Worm (Caenorhabditis elegans) whole organism, L3 larva: ENCODE measurements around the gene pqn-63.

ENCODE experiments used
- R02D3.7 ChIP-seq: fragments of 150-350 bp; optimal IDR thresholded peaks from 2 replicates; lab custom pipeline; 2014; ENCODE audit warnings: missing biosample characterization, missing genetic modification characterization
- aly-2 ChIP-seq: fragments of 150-350 bp; optimal IDR thresholded peaks from 2 replicates; lab custom pipeline; 2014; ENCODE audit warnings: missing biosample characterization, missing genetic modification characterization
- ceh-82 ChIP-seq: fragments of 150-350 bp; optimal IDR thresholded peaks from 2 replicates; lab custom pipeline; 2014; ENCODE audit warnings: missing biosample characterization, missing genetic modification characterization
- ceh-9 ChIP-seq: sonication (generic microtip); optimal IDR thresholded peaks from 2 replicates; lab custom pipeline; 2018; ENCODE audit warnings: missing biosample characterization, missing genetic modification characterization
- egl-27 ChIP-seq: sonication (generic microtip); optimal IDR thresholded peaks from 4 replicates; lab custom pipeline; 2017; ENCODE audit warnings: missing biosample characterization, missing genetic modification reagents, missing genetic modification characterization
- egl-5 ChIP-seq: fragments of 150-350 bp; optimal IDR thresholded peaks from 2 replicates; lab custom pipeline; 2017; ENCODE audit warnings: missing biosample characterization, missing genetic modification reagents, missing genetic modification characterization, inconsistent platforms
- elt-1 ChIP-seq: fragments of 150-350 bp; optimal IDR thresholded peaks from 2 replicates; lab custom pipeline; 2014; ENCODE audit warnings: missing biosample characterization, missing genetic modification characterization
- elt-2 ChIP-seq: sonication (generic microtip); optimal IDR thresholded peaks from 2 replicates; lab custom pipeline; 2016; ENCODE audit warnings: missing genetic modification reagents, mild to moderate bottlenecking, missing genetic modification characterization, missing compliant biosample characterization
- fkh-10 ChIP-seq: sonication (generic microtip); optimal IDR thresholded peaks from 2 replicates; lab custom pipeline; 2017; ENCODE audit warnings: missing biosample characterization, missing genetic modification reagents, missing genetic modification characterization
- fkh-2 ChIP-seq: fragments of 150-350 bp; optimal IDR thresholded peaks from 2 replicates; lab custom pipeline; 2014; ENCODE audit warnings: missing biosample characterization, missing genetic modification reagents, missing genetic modification characterization
- fos-1 ChIP-seq: fragments of 150-350 bp; optimal IDR thresholded peaks from 2 replicates; lab custom pipeline; 2014; ENCODE audit warnings: missing biosample characterization, missing genetic modification characterization
- hmg-11 ChIP-seq: sonication (generic microtip); optimal IDR thresholded peaks from 2 replicates; lab custom pipeline; 2016; ENCODE audit warnings: missing genetic modification characterization, missing compliant biosample characterization
- jun-1 ChIP-seq: fragments of 150-350 bp; optimal IDR thresholded peaks from 2 replicates; lab custom pipeline; 2014; ENCODE audit warnings: missing biosample characterization, missing genetic modification reagents, missing genetic modification characterization
- lin-15B ChIP-seq: fragments of 150-350 bp; optimal IDR thresholded peaks from 2 replicates; lab custom pipeline; 2014; ENCODE audit warnings: missing biosample characterization, missing genetic modification characterization
- lin-39 ChIP-seq: fragments of 150-350 bp; optimal IDR thresholded peaks from 2 replicates; lab custom pipeline; 2018; ENCODE audit warnings: missing biosample characterization, missing genetic modification reagents, missing genetic modification characterization
- lsy-12 ChIP-seq: sonication (generic microtip); optimal IDR thresholded peaks from 2 replicates; lab custom pipeline; 2016; ENCODE audit warnings: mild to moderate bottlenecking, missing genetic modification characterization, missing compliant biosample characterization
- mdl-1 ChIP-seq: fragments of 150-350 bp; optimal IDR thresholded peaks from 2 replicates; lab custom pipeline; 2014; ENCODE audit warnings: missing biosample characterization, missing genetic modification characterization
- nfya-1 ChIP-seq: sonication (generic microtip); optimal IDR thresholded peaks from 2 replicates; lab custom pipeline; 2017; ENCODE audit warnings: missing genetic modification characterization, mild to moderate bottlenecking, missing compliant biosample characterization, antibody characterized with exemption, moderate library complexity; ENCODE audit not compliant: insufficient read depth
- nhr-11 ChIP-seq: fragments of 150-350 bp; optimal IDR thresholded peaks from 2 replicates; lab custom pipeline; 2014; ENCODE audit warnings: missing biosample characterization, missing genetic modification characterization
- nhr-12 ChIP-seq: fragments of 150-350 bp; optimal IDR thresholded peaks from 2 replicates; lab custom pipeline; 2014; ENCODE audit warnings: missing biosample characterization, missing genetic modification characterization
- nhr-23 ChIP-seq: fragments of 150-350 bp; optimal IDR thresholded peaks from 2 replicates; lab custom pipeline; 2014; ENCODE audit warnings: missing biosample characterization, missing genetic modification reagents, missing genetic modification characterization
- nhr-237 ChIP-seq: fragments of 150-350 bp; optimal IDR thresholded peaks from 2 replicates; lab custom pipeline; 2014; ENCODE audit warnings: missing biosample characterization, missing genetic modification characterization
- nhr-25 ChIP-seq: sonication (generic microtip); optimal IDR thresholded peaks from 2 replicates; lab custom pipeline; 2017; ENCODE audit warnings: missing biosample characterization, missing genetic modification characterization
- nhr-43 ChIP-seq: sonication (generic microtip); optimal IDR thresholded peaks from 2 replicates; lab custom pipeline; 2016; ENCODE audit warnings: mild to moderate bottlenecking, missing genetic modification characterization, missing compliant biosample characterization; ENCODE audit not compliant: poor library complexity, severe bottlenecking
- nhr-67 ChIP-seq: fragments of 150-350 bp; optimal IDR thresholded peaks from 2 replicates; lab custom pipeline; 2014; ENCODE audit warnings: missing biosample characterization, missing genetic modification characterization
- nhr-76 ChIP-seq: fragments of 150-350 bp; sonication (generic microtip); optimal IDR thresholded peaks from 5 replicates; lab custom pipeline; 2014; ENCODE audit warnings: missing biosample characterization, missing genetic modification characterization
- pha-4 ChIP-seq: fragments of 150-350 bp; optimal IDR thresholded peaks from 2 replicates; lab custom pipeline; 2014; ENCODE audit warnings: missing biosample characterization, missing genetic modification reagents, missing genetic modification characterization
- skn-1 ChIP-seq: fragments of 150-350 bp; optimal IDR thresholded peaks from 2 replicates; lab custom pipeline; 2014; ENCODE audit warnings: missing biosample characterization, missing genetic modification characterization
- tbx-2 ChIP-seq: sonication (generic microtip); optimal IDR thresholded peaks from 2 replicates; lab custom pipeline; 2016; ENCODE audit warnings: mild to moderate bottlenecking, missing genetic modification characterization, missing compliant biosample characterization
- unc-39 ChIP-seq: sonication (generic microtip); optimal IDR thresholded peaks from 4 replicates; lab custom pipeline; 2017; ENCODE audit warnings: missing biosample characterization, missing genetic modification characterization
- unc-62 ChIP-seq: fragments of 150-350 bp; sonication (generic microtip); optimal IDR thresholded peaks from 4 replicates; lab custom pipeline; 2014; ENCODE audit warnings: missing biosample characterization, missing genetic modification reagents, missing genetic modification characterization
- ztf-4 ChIP-seq: fragments of 150-350 bp; optimal IDR thresholded peaks from 2 replicates; lab custom pipeline; 2014; ENCODE audit warnings: missing biosample characterization, missing genetic modification characterization

The pqn-63 gene

ce11 chrV:9619850-9620249 is 4.0 kb downstream of the pqn-63 start, which contains the start of gene idpc-6:
Gene idpc-6, plus strand, starts transcription at chrV:9620150.
- TF ChIP-seq nfya-1 = no peak
- TF ChIP-seq egl-27 (tag; lab: Kevin White, UChicago) = no peak
- TF ChIP-seq R02D3.7 = no peak

DNA sequence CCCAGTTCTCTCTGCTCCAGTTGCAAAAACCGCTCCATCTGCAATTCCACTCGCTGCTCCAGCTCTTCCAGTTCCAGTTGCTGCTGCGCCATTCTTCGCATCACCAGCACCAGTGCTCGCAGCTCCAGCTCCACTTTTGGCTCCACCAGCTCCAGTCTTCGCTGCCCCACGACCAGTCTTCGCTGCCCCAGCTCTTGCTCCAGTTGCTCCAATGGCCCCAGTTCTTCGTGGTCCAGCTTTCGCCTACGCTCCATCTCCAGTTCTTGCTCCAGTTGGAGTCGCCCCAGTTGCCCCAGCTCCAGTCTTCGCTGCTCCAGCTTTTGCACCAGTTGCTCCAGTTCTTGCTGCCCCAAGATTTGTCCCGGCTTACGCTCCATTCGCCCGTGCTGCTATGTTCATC is 4.6 kb downstream of the pqn-63 start:
- TF ChIP-seq mdl-1 (tag; lab: Kevin White, UChicago) = no peak
- TF ChIP-seq nhr-12 (tag; lab: Kevin White, UChicago) = no peak
- TF ChIP-seq tbx-2 (tag; lab: Kevin White, UChicago) = no peak
- TF ChIP-seq fkh-10 (GFP tag; lab: Kevin White, UChicago) = no peak
- no peak for TF ChIP-seq nhr-237 (tag; lab: Kevin White, UChicago)
- TF ChIP-seq hmg-11 (tag; lab: Kevin White, UChicago) = no peak
- TF ChIP-seq fos-1 (tag; lab: Kevin White, UChicago) = no peak
- no peak for TF ChIP-seq ceh-9
- no peak for TF ChIP-seq ceh-82 (tag; lab: Kevin White, UChicago)
- TF ChIP-seq elt-1 (tag; lab: Kevin White, UChicago) = no peak
- TF ChIP-seq fkh-2 = no peak
- no peak for TF ChIP-seq egl-5 (tag; lab: Kevin White, UChicago)
- TF ChIP-seq nhr-11 (tag; lab: Kevin White, UChicago) = no peak
- no peak for TF ChIP-seq elt-2 (tag; lab: Kevin White, UChicago)
- TF ChIP-seq nhr-67 (tag; lab: Kevin White, UChicago) = no peak
- TF ChIP-seq skn-1 (tag; lab: Kevin White, UChicago) = no peak
- no peak for TF ChIP-seq lsy-12 (tag; lab: Kevin White, UChicago)

ce11 chrV:9621437-9621836 is 5.6 kb downstream of the pqn-63 start:
- TF ChIP-seq pha-4 (tag; lab: Kevin White, UChicago) (peak; percentile 51), lin-15B (tag; lab: Kevin White, UChicago) (no peak)
- TF ChIP-seq, all 47 proteins: peak for 1

- TF ChIP-seq nhr-23 (tag; lab: Kevin White, UChicago) = no peak
Observed at ce11 chrV:9622834-9623233, 7.0 kb downstream of the pqn-63 start, which contains the start of gene idpc-5. Gene idpc-5, minus strand, starts transcription at chrV:9622934.

DNA sequence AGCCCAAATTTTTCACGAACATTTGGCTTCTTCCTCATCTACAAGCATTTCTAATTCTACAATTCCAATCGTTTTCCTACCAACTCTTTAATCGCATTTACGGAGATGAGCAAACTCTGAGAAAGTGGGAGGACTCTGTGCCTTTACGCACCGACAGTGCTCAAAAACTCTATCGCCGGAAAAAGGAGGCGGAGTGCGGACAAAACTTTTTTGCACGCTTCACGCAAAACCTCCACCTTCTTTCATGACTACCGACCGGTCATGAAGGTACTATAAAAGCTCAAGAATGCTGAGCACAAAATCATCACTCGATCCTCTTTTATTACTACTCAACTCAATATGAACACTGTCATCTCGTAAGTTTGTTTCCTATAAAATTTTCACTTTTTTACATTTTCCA is 9.3 kb downstream of the pqn-63 start, which contains the start of gene idpc-4:
Gene idpc-4, plus strand, starts transcription at position 301 of the 400 bp plus-strand sequence.
- TF ChIP-seq nhr-67 (tag; lab: Kevin White, UChicago) (no peak), hmg-11 (tag; lab: Kevin White, UChicago) (no peak), tbx-2 (tag; lab: Kevin White, UChicago) (no peak), egl-5 (tag; lab: Kevin White, UChicago) (no peak), lin-39 (tag; lab: Kevin White, UChicago) (no peak), nhr-25 (tag; lab: Kevin White, UChicago) (no peak), unc-62 (GFP tag; lab: Kevin White, UChicago) (no peak), elt-1 (tag; lab: Kevin White, UChicago) (no peak), ceh-9 (no peak), jun-1 (tag; lab: Kevin White, UChicago) (no peak), nhr-43 (no peak), unc-39 (no peak), nfya-1 (no peak), pha-4 (tag; lab: Kevin White, UChicago) (no peak), nhr-76 (tag; lab: Kevin White, UChicago) (no peak), fkh-10 (GFP tag; lab: Kevin White, UChicago) (no peak), nhr-11 (tag; lab: Kevin White, UChicago) (no peak), elt-2 (tag; lab: Kevin White, UChicago) (no peak)
- TF ChIP-seq, all 47 proteins: peak for 0

DNA sequence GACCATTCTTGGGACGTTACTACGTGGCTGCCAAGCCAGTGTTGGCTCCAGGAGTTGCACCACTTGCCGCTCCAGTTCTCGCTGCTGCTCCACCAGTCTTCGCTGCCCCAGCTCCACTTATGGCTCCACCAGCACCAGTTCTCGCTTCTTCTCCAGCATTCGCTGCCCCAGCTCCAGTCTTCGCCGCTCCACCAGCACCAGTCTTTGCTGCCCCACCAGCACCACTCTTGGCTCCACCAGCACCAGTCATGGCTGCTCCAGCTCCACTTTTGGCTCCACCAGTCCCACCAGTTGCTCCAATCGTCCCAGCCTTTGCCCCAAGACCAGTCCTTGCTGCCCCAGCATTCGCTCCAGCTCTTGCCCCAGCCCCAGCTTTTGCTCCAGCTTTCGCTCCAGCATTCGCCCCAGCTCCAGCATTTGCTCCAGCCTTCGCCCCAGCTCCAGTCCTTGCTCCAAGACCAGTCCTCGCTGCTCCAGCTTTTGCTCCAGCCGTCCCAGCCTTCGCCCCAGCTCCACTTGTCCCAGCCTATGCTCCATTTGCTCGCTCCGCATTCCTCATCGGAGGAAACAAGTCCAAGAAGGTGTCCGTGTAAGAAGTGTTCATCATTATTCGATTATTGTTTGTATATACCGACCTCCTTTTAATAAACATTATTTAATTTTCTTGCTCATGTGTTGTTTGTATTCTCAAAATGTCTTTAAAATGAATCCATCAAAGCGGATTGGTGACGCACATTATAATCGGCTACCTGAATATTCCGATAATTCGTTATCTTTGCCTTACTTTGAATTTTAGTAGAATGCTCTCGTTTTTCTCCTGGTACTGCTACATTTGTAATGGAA is 10.0 kb downstream of the pqn-63 start, which contains the start of gene T06E4.7:
Gene T06E4.7, plus strand, starts transcription at position 793 of the 843 bp plus-strand sequence.
- TF ChIP-seq aly-2 (tag; lab: Kevin White, UChicago) = no peak
- TF ChIP-seq mdl-1 (tag; lab: Kevin White, UChicago) = no peak
- no peak for TF ChIP-seq nhr-43
- TF ChIP-seq nhr-23 (tag; lab: Kevin White, UChicago) = no peak
- TF ChIP-seq pha-4 (tag; lab: Kevin White, UChicago) = no peak
- no peak for TF ChIP-seq lin-39 (tag; lab: Kevin White, UChicago)
- TF ChIP-seq unc-62 (GFP tag; lab: Kevin White, UChicago) = no peak
- TF ChIP-seq ztf-4 (tag; lab: Kevin White, UChicago) = no peak
- no peak for TF ChIP-seq egl-27 (tag; lab: Kevin White, UChicago)
- TF ChIP-seq, all 47 proteins: peak for 0
